Worm (Caenorhabditis elegans): ENCODE results near the gene Y57G11C.8.
"Not testable (repeated sequence)": the region's sequence is repeated elsewhere in the genome, so short reads cannot be mapped to it uniquely, and the experiment has no call there.

The Y57G11C.8 gene

ce11 chrIV:14774454-14774853, 7.2 kb upstream of the Y57G11C.8 start, which contains the start of gene Y57G11C.51:
Gene Y57G11C.51 (minus strand): TSS chrIV:14774554.
- TF ChIP-seq unc-62 (GFP tag; optimal IDR thresholded peaks at IDR 0.05) = not testable (repeated sequence)

ce11 chrIV:14782211-14782610, 574 bp downstream of the Y57G11C.8 start, which contains the start of gene Y57G11C.1130:
Gene Y57G11C.1130 (plus strand): TSS chrIV:14782511.
- TF ChIP-seq unc-62 (GFP tag; optimal IDR thresholded peaks at IDR 0.05) = no peak

ce11 chrIV:14784481-14784880, 2.8 kb downstream of the Y57G11C.8 start, which contains the start of gene nlp-56:
Gene nlp-56 (minus strand): TSS chrIV:14784737.
- TF ChIP-seq unc-62 (GFP tag; optimal IDR thresholded peaks at IDR 0.05) = no peak

- TF ChIP-seq unc-62 (GFP tag; optimal IDR thresholded peaks at IDR 0.05) = no peak
Measured at ce11 chrIV:14786374-14787136, 4.9 kb downstream of the Y57G11C.8 start, which contains the start of gene melo-1. Gene melo-1 (plus strand): TSS chrIV:14787031.

ce11 chrIV:14790579-14790978, 8.9 kb downstream of the Y57G11C.8 start:
- no peak for TF ChIP-seq unc-62 (GFP tag; optimal IDR thresholded peaks at IDR 0.05)

ce11 chrIV:14792602-14793232, 11.1 kb downstream of the Y57G11C.8 start, which contains the start of gene gdi-1:
Gene gdi-1 (minus strand): TSS chrIV:14792887.
- no peak for TF ChIP-seq unc-62 (GFP tag; optimal IDR thresholded peaks at IDR 0.05)

- TF ChIP-seq unc-62 (GFP tag; optimal IDR thresholded peaks at IDR 0.05) = no peak
Measured at ce11 chrIV:14793900-14794624, 12.4 kb downstream of the Y57G11C.8 start.

- no peak for TF ChIP-seq unc-62 (GFP tag; optimal IDR thresholded peaks at IDR 0.05)
Measured at ce11 chrIV:14795918-14796488, 14.4 kb downstream of the Y57G11C.8 start, which contains the start of gene coq-3. Gene coq-3 (minus strand): TSS chrIV:14796324.

- no peak for TF ChIP-seq unc-62 (GFP tag; optimal IDR thresholded peaks at IDR 0.05)
Measured at ce11 chrIV:14797354-14797753, 15.7 kb downstream of the Y57G11C.8 start, which contains the start of the genes Y57G11C.1147 and nuo-3. Gene Y57G11C.1147 (minus strand): TSS chrIV:14797514. Gene nuo-3 (minus strand): TSS chrIV:14797544.

- no peak for TF ChIP-seq unc-62 (GFP tag; optimal IDR thresholded peaks at IDR 0.05)
Measured at ce11 chrIV:14797849-14798248, 16.2 kb downstream of the Y57G11C.8 start, which contains the start of gene arl-8. Gene arl-8 (plus strand): TSS chrIV:14798149.

ce11 chrIV:14799186-14799585, 17.5 kb downstream of the Y57G11C.8 start, which contains the start of gene Y57G11C.14:
Gene Y57G11C.14 (plus strand): TSS chrIV:14799311.
- TF ChIP-seq unc-62 (GFP tag; optimal IDR thresholded peaks at IDR 0.05) = no peak

- TF ChIP-seq unc-62 (GFP tag; optimal IDR thresholded peaks at IDR 0.05) = no peak
Measured at ce11 chrIV:14800931-14801330, 19.3 kb downstream of the Y57G11C.8 start.

- no peak for TF ChIP-seq unc-62 (GFP tag; optimal IDR thresholded peaks at IDR 0.05)
Measured at ce11 chrIV:14802316-14802715, 20.7 kb downstream of the Y57G11C.8 start, which contains the start of gene Y57G11C.1142. Gene Y57G11C.1142 (plus strand): TSS chrIV:14802616.

- no peak for TF ChIP-seq unc-62 (GFP tag; optimal IDR thresholded peaks at IDR 0.05)
Measured at ce11 chrIV:14806903-14807302, 25.3 kb downstream of the Y57G11C.8 start, which contains the start of gene oig-5. Gene oig-5 (plus strand): TSS chrIV:14807203.

- TF ChIP-seq unc-62 (GFP tag; optimal IDR thresholded peaks at IDR 0.05) = no peak
Measured at ce11 chrIV:14816288-14816687, 34.7 kb downstream of the Y57G11C.8 start, which contains the start of gene Y57G11C.46. Gene Y57G11C.46 (minus strand): TSS chrIV:14816388.

Measured in whole organism, dauer.